Fruit fly (Drosophila melanogaster) whole organism, pupa: ENCODE results near the gene CG1316.

Source experiments
- CG10348 ChIP-seq: fragments of 200-800 bp; sonication (Bioruptor generic); IDR thresholded peaks from 2 replicates; pipeline ENCODE4 v1.3.6; 2022; ENCODE audit warnings: missing biosample characterization, missing genetic modification characterization
- CG12605 ChIP-seq: fragments of 200-800 bp; sonication (Bioruptor generic); IDR thresholded peaks from 2 replicates; pipeline ENCODE4 v1.3.6; 2022; ENCODE audit warnings: missing biosample characterization, missing genetic modification characterization
- CG13204 ChIP-seq: fragments of 200-800 bp; sonication (Bioruptor generic); optimal IDR thresholded peaks from 2 replicates; lab custom pipeline; 2018; ENCODE audit warnings: missing biosample characterization, mild to moderate bottlenecking, missing genetic modification characterization, moderate library complexity
- CG14655 ChIP-seq: fragments of 200-800 bp; sonication (Bioruptor generic); optimal IDR thresholded peaks from 3 replicates; lab custom pipeline; 2017; ENCODE audit warnings: mild to moderate bottlenecking, missing biosample characterization, missing genetic modification reagents, missing genetic modification characterization
- CG15710 ChIP-seq: fragments of 200-800 bp; sonication (Bioruptor generic); optimal IDR thresholded peaks from 2 replicates; lab custom pipeline; 2018; ENCODE audit warnings: missing biosample characterization, mild to moderate bottlenecking, missing genetic modification characterization, moderate library complexity
- CG17806 ChIP-seq: fragments of 200-800 bp; sonication (Bioruptor generic); optimal IDR thresholded peaks from 2 replicates; lab custom pipeline; 2018; ENCODE audit warnings: missing biosample characterization, mild to moderate bottlenecking, missing genetic modification characterization, moderate library complexity
- CG32121 ChIP-seq: fragments of 200-800 bp; sonication (Bioruptor generic); IDR thresholded peaks from 2 replicates; pipeline ENCODE4 v1.3.6; 2022; ENCODE audit warnings: missing biosample characterization, missing genetic modification characterization
- CG34367 ChIP-seq: fragments of 200-800 bp; sonication (Bioruptor generic); optimal IDR thresholded peaks from 2 replicates; lab custom pipeline; 2018; ENCODE audit warnings: missing biosample characterization, mild to moderate bottlenecking, missing genetic modification characterization
- CG4496 ChIP-seq: fragments of 200-800 bp; sonication (Bioruptor generic); IDR thresholded peaks from 3 replicates; pipeline ENCODE4 v1.3.6; 2022; ENCODE audit warnings: missing biosample characterization, missing genetic modification characterization
- CG8159 ChIP-seq: fragments of 200-800 bp; sonication (Bioruptor generic); optimal IDR thresholded peaks from 3 replicates; lab custom pipeline; 2018; ENCODE audit warnings: missing biosample characterization, mild to moderate bottlenecking, missing genetic modification characterization, moderate library complexity
- CG8301 ChIP-seq: fragments of 200-800 bp; sonication (Bioruptor generic); optimal IDR thresholded peaks from 2 replicates; lab custom pipeline; 2018; ENCODE audit warnings: missing biosample characterization, mild to moderate bottlenecking, missing genetic modification characterization
- CG9948 ChIP-seq: fragments of 200-800 bp; sonication (Bioruptor generic); optimal IDR thresholded peaks from 2 replicates; lab custom pipeline; 2018; ENCODE audit warnings: missing biosample characterization, mild to moderate bottlenecking, missing genetic modification characterization, moderate library complexity
- D1 ChIP-seq: fragments of 200-800 bp; sonication (Bioruptor generic); optimal IDR thresholded peaks from 2 replicates; lab custom pipeline; 2018; ENCODE audit warnings: missing biosample characterization, mild to moderate bottlenecking, missing genetic modification characterization, moderate library complexity
- EcR ChIP-seq: fragments of 200-800 bp; sonication (Bioruptor generic); optimal IDR thresholded peaks from 3 replicates; lab custom pipeline; 2019; ENCODE audit warnings: missing biosample characterization, missing genetic modification characterization, mild to moderate bottlenecking, moderate library complexity, missing genetic modification reagents
- Ets98B ChIP-seq: fragments of 200-800 bp; sonication (Bioruptor generic); IDR thresholded peaks from 2 replicates; pipeline ENCODE4 v1.3.6; 2022; ENCODE audit warnings: missing biosample characterization, missing genetic modification characterization
- Pif1A ChIP-seq: fragments of 200-800 bp; sonication (Bioruptor generic); optimal IDR thresholded peaks from 3 replicates; lab custom pipeline; 2016; ENCODE audit warnings: missing biosample characterization, missing genetic modification characterization
- Pif1B ChIP-seq: fragments of 200-800 bp; sonication (Bioruptor generic); optimal IDR thresholded peaks from 3 replicates; lab custom pipeline; 2016; ENCODE audit warnings: missing biosample characterization, missing genetic modification characterization
- Snoo ChIP-seq: fragments of 200-800 bp; sonication (Bioruptor generic); optimal IDR thresholded peaks from 3 replicates; lab custom pipeline; 2017; ENCODE audit warnings: missing biosample characterization, mild to moderate bottlenecking, missing genetic modification characterization, inconsistent platforms
- fd96Ca ChIP-seq: fragments of 200-800 bp; sonication (Bioruptor generic); IDR thresholded peaks from 3 replicates; pipeline ENCODE4 v1.3.6; 2022; ENCODE audit warnings: missing biosample characterization, missing genetic modification characterization
- gl ChIP-seq: fragments of 200-800 bp; sonication (Bioruptor generic); optimal IDR thresholded peaks from 2 replicates; lab custom pipeline; 2018; ENCODE audit warnings: missing biosample characterization, mild to moderate bottlenecking, missing genetic modification characterization
- rn ChIP-seq: fragments of 200-800 bp; sonication (Bioruptor generic); IDR thresholded peaks from 2 replicates; pipeline ENCODE4 v1.3.6; 2022; ENCODE audit warnings: missing biosample characterization, missing genetic modification characterization

Gene CG1316

DNA sequence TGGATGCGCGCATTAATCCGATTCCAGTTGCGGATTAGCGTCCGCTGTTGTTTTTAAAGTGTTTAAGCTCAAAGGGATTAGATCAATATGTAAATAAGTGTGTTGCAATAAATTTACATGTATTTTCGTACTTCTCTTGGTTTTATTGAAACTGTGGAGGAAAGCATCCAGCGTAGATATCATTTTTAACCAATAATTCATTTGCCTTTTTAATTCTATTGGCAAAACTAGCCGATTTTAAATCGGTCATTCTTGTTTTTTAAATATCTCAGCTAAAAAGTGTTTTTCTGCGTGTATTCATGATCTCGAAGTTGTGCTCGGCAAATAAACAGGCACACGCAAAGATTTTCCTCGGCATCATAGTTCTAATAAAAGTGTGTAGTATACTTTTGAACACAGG is 9.7 kb downstream of the CG1316 start:
- TF ChIP-seq Snoo (tag; lab: Kevin White, UChicago) (no peak), CG4496 (GFP tag; lab: Robert Waterston, UW) (0 out of 3 replicates have a peak, but pooled peaks have one; percentile 12)

- TF ChIP-seq Pif1A (GFP tag; lab: Kevin White, UChicago) (no peak), CG34367 (no peak), CG14655 (GFP tag; lab: Kevin White, UChicago) (no peak)
These were observed 10.1 kb downstream of the CG1316 start for dm6 chr3L:4293711-4294110.

DNA sequence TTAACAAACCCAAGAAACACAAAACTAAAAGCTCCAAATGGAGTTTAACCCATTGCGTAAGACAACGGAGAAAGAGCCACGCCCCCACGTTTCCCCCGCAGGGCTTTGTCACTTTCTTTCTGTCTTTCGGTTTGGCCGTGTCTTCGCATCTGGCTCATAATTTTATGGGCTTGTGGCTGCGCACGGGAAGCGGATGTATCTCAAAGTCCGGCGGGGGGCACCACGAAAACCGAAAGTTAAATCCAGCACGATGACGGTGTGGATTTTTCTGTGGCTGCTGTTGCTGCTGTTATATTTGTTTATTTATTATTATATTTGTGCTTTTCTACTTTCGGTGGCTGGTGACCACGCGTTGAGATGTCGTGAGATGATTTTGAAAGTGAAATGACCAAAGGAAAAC is 13.1 kb downstream of the CG1316 start:
- no peak for TF ChIP-seq CG34367
- no peak for TF ChIP-seq CG12605 (GFP tag; lab: Robert Waterston, UW)
- no peak for TF ChIP-seq rn
- TF ChIP-seq D1 (tag; lab: Kevin White, UChicago) = no peak
- no peak for TF ChIP-seq CG10348 (GFP tag; lab: Robert Waterston, UW)
- no peak for TF ChIP-seq CG32121

- no peak for TF ChIP-seq CG34367
- 0 out of 2 replicates have a peak, but pooled peaks have one; percentile 18 for TF ChIP-seq Ets98B (GFP tag; lab: Robert Waterston, UW)
These were observed 18.4 kb downstream of the CG1316 start for dm6 chr3L:4302088-4302487.

DNA sequence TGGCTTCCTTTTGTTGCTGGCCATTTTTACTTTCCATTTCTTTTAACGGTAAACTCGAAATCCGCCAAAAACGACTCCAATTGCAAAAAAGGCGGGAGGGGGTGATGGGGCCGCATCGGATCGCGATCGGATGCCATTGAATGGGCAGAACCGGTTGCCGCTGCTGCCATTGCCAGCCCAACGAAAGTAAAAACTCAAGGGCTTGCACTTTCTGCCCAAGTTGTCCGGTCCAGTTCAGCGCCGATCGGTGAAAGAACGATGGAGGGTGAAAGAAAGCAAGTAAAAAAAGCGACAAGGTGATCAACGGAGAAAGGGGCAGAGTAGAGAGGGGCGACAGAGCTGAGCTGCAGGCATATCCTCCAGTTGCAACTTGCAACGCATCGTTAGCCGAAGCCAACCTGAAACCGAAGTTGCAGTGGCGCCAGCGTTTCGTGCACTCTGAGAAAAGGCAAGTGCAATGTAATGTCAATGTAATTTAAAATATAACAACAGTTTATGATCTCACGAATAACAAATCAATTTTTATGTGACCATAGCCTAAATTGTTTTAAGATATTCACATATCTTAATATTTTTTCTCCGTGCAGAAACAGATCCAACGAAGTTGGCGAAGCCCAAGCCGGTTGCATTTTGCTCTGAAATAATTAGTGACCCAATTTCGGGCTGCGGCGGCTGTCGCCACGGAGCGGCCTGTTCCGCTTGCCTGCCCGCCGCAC is 20.8 kb downstream of the CG1316 start:
- TF ChIP-seq CG9948 (tag; lab: Kevin White, UChicago) = peak; percentile 48
- peak; percentile 90 for TF ChIP-seq Pif1A (GFP tag; lab: Kevin White, UChicago)
- peak; percentile 76 for TF ChIP-seq CG17806
- TF ChIP-seq CG8301 (tag; lab: Kevin White, UChicago) = peak; percentile 93
- peak; percentile 80 for TF ChIP-seq CG15710 (tag; lab: Kevin White, UChicago)
- peak; percentile 48 for TF ChIP-seq CG13204
- peak; percentile 95 for TF ChIP-seq CG4496 (GFP tag; lab: Robert Waterston, UW)
- peak; percentile 85 for TF ChIP-seq Pif1B (GFP tag; lab: Kevin White, UChicago)
- peak; percentile 95 for TF ChIP-seq CG32121
- no peak for TF ChIP-seq EcR (GFP tag; lab: Kevin White, UChicago)
- peak; percentile 69 for TF ChIP-seq CG8159
- peak; percentile 36 for TF ChIP-seq D1 (tag; lab: Kevin White, UChicago)
- TF ChIP-seq CG34367 = peak; percentile 72
- TF ChIP-seq Ets98B (GFP tag; lab: Robert Waterston, UW) = peak; percentile 96
- TF ChIP-seq Snoo (tag; lab: Kevin White, UChicago) = peak; percentile 80
- TF ChIP-seq CG12605 (GFP tag; lab: Robert Waterston, UW) = peak; percentile 89
- TF ChIP-seq fd96Ca (GFP tag; lab: Robert Waterston, UW) = peak; percentile 92
- peak; percentile 47 for TF ChIP-seq gl (tag; lab: Kevin White, UChicago)
- peak; percentile 69; the same call in 1 of the 2 replicates for TF ChIP-seq CG10348 (GFP tag; lab: Robert Waterston, UW)
- TF ChIP-seq CG14655 (GFP tag; lab: Kevin White, UChicago) = peak; percentile 89
- TF ChIP-seq rn = peak; percentile 77

dm6 chr3L:4307691-4308383 is 24.2 kb downstream of the CG1316 start, which contains the start of gene dyl:
Gene dyl, minus strand, starts transcription at chr3L:4307718.
- TF ChIP-seq Snoo (tag; lab: Kevin White, UChicago) = peak; percentile 47
- TF ChIP-seq Pif1A (GFP tag; lab: Kevin White, UChicago) = no peak
- TF ChIP-seq CG4496 (GFP tag; lab: Robert Waterston, UW) = 0 out of 3 replicates have a peak, but pooled peaks have one; percentile 9

DNA sequence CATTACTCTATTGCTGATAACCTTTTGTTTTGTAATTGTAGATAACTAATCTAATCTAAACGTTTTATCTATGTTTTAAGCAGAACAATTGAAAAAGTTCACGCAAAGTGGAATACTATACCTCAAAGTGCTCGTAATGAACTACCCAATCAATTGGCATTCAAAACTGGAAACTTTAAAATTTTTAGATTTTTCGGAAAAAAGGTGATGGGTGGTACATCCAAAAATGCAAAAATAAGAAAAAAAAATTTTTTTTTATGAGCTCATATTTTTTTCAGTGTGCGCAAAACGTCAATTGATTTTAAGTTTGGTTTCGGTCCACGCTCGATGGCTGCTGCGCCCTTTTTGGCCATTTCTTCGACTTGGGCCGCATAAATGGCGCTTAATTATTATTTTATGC is 27.0 kb downstream of the CG1316 start:
- TF ChIP-seq CG34367 = no peak
- TF ChIP-seq CG8301 (tag; lab: Kevin White, UChicago) = no peak
- no peak for TF ChIP-seq rn
- no peak for TF ChIP-seq CG10348 (GFP tag; lab: Robert Waterston, UW)
- no peak for TF ChIP-seq fd96Ca (GFP tag; lab: Robert Waterston, UW)
- no peak for TF ChIP-seq CG14655 (GFP tag; lab: Kevin White, UChicago)
- no peak for TF ChIP-seq CG8159
- TF ChIP-seq Pif1B (GFP tag; lab: Kevin White, UChicago) = no peak
- no peak for TF ChIP-seq CG9948 (tag; lab: Kevin White, UChicago)
- TF ChIP-seq Snoo (tag; lab: Kevin White, UChicago) = no peak
- TF ChIP-seq CG13204 = no peak
- no peak for TF ChIP-seq CG4496 (GFP tag; lab: Robert Waterston, UW)
- TF ChIP-seq CG32121 = no peak
- TF ChIP-seq Pif1A (GFP tag; lab: Kevin White, UChicago) = no peak
- no peak for TF ChIP-seq D1 (tag; lab: Kevin White, UChicago)
- TF ChIP-seq gl (tag; lab: Kevin White, UChicago) = no peak
- no peak for TF ChIP-seq CG12605 (GFP tag; lab: Robert Waterston, UW)
- no peak for TF ChIP-seq EcR (GFP tag; lab: Kevin White, UChicago)
- TF ChIP-seq Ets98B (GFP tag; lab: Robert Waterston, UW) = no peak
